Worm (Caenorhabditis elegans): ENCODE results near the gene elo-3.
A peak's percentile ranks its signal among the peaks of the same experiment; 100 is the strongest.

elo-3 gene

ce11 chrIV:7237668-7238214, at the start of gene elo-3:
Gene elo-3, plus strand, starts transcription at chrIV:7237718.
- TF ChIP-seq ztf-25 (GFP tag; IDR thresholded peaks at IDR 0.05) (no peak), him-1 (tag; optimal IDR thresholded peaks at IDR 0.05) (no peak), rcor-1 (GFP tag; IDR thresholded peaks at IDR 0.05) (no peak), zfh-2 (GFP tag; conservative IDR thresholded peaks at IDR 0.05) (no peak), F22D6.2 (tag; optimal IDR thresholded peaks at IDR 0.05) (no peak), sptf-2 (GFP tag; optimal IDR thresholded peaks at IDR 0.05) (no peak), repo-1 (tag; optimal IDR thresholded peaks at IDR 0.05) (no peak), somi-1 (GFP tag; optimal IDR thresholded peaks at IDR 0.05) (no peak), nfyb-1 (GFP tag; IDR thresholded peaks at IDR 0.05) (0 out of 2 replicates have a peak, but pooled peaks have one; percentile 26), die-1 (tag; optimal IDR thresholded peaks at IDR 0.05) (no peak), madf-8 (GFP tag; conservative IDR thresholded peaks at IDR 0.05) (no peak), F10E7.11 (tag; optimal IDR thresholded peaks at IDR 0.05) (no peak), lin-26 (GFP tag; IDR thresholded peaks at IDR 0.05) (no peak), madf-6 (GFP tag; IDR thresholded peaks at IDR 0.05) (no peak), nhr-80 (tag; optimal IDR thresholded peaks at IDR 0.05) (peak; percentile 83), xnd-1 (tag; optimal IDR thresholded peaks at IDR 0.05) (no peak), egl-18 (GFP tag; IDR thresholded peaks at IDR 0.05) (no peak), let-607 (tag; optimal IDR thresholded peaks at IDR 0.05) (peak in 1 of 2 experiments; percentile 3), hrde-1 (tag; optimal IDR thresholded peaks at IDR 0.05; ENCODE audit: borderline replicate concordance) (no peak), ceh-40 (GFP tag; IDR thresholded peaks at IDR 0.05) (no peak), T26A5.8 (tag; optimal IDR thresholded peaks at IDR 0.05) (no peak)

DNA sequence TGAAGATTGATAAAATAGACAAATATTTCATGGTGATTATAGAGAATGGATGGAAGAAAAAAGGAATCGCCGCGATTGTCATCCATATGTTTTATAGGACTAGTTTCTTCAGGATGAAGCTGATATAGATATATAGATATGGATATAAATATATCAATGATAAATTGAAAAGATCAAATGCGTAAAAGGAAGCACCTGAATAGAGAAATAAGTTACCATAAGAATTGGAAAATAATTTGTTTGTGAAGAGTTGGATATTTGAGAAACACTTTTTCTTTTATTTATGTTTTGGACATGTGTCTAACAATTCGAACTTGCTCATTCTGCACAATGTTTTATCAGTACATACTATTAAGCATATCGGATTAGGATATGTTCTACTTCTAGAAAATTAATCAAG, 49.5 kb upstream of the elo-3 start, which contains the start of gene C42D4.13:
TSS of gene C42D4.13 (minus strand) at position 101 of the 400 bp plus-strand sequence.
- TF ChIP-seq sea-2 (GFP tag; IDR thresholded peaks at IDR 0.05) = no peak
- TF ChIP-seq ceh-100 (GFP tag; IDR thresholded peaks at IDR 0.05) = no peak
- TF ChIP-seq attf-5 (GFP tag; optimal IDR thresholded peaks at IDR 0.05) = no peak
- TF ChIP-seq ama-1 (optimal IDR thresholded peaks at IDR 0.05) = no peak
- TF ChIP-seq ama-1 (GFP tag; optimal IDR thresholded peaks at IDR 0.05) = no peak
- no peak for TF ChIP-seq mcd-1 (GFP tag; IDR thresholded peaks at IDR 0.05)
- no peak for TF ChIP-seq F10E7.11 (tag; optimal IDR thresholded peaks at IDR 0.05)
- TF ChIP-seq ceh-27 (GFP tag; optimal IDR thresholded peaks at IDR 0.05) = no peak
- no peak for TF ChIP-seq ceh-91 (GFP tag; IDR thresholded peaks at IDR 0.05)
- TF ChIP-seq tbx-9 (tag; optimal IDR thresholded peaks at IDR 0.05; ENCODE audit: borderline replicate concordance) = no peak

DNA sequence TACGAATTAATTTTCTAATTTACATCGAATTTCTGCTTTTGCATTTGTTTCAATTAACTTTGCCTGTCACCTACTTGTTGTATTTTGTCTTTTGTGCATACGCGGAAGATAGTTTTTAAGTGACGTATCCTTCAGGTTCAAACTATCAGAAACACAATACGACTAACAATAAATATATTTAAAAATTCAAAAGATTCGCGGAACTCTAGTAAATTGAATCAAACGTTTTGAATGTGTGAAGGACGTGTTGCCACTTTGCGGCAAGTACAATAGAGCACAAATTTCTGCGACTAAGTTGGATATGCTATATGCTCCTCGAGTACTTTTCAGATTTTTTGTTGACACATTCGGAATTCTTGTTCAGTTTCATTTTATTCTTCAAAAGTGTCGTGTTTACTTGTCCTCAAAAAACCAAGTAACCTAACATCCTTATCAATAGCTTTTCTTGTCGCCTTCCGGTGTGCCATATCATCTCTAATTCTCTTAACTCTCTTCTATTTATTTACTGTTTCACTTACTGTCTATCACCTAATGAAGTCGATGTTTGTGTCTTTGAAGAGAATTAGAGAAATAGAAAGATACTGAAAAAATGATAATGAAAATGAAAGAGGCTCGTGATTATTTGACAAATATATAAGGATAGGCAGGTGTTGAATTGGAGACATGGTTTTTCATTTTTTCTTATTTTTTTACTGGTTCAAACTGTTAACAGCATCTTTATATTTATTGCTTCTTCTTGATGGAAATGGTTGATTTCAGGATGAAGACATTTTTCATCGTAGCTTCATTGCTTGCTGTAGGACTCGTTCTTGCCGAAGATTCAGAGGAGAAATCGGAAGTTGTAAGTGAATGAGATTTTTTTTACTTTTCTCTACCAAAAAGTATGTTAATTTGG, 48.7 kb upstream of the elo-3 start, which contains the start of gene srlf-7:
TSS of gene srlf-7 (plus strand) at position 760 of the 895 bp plus-strand sequence.
- TF ChIP-seq nhr-179 (tag; optimal IDR thresholded peaks at IDR 0.05) (no peak), tbp1 (GFP tag; optimal IDR thresholded peaks at IDR 0.05) (peak; percentile 53), pbrm-1 (GFP tag; IDR thresholded peaks at IDR 0.05) (no peak), ztf-26 (tag; optimal IDR thresholded peaks at IDR 0.05) (peak; percentile 31), attf-5 (GFP tag; optimal IDR thresholded peaks at IDR 0.05) (peak; percentile 51), aptf-2 (GFP tag; conservative IDR thresholded peaks at IDR 0.05) (no peak), hmg-1.2 (GFP tag; IDR thresholded peaks at IDR 0.05) (peak; percentile 42; the same call in 1 of the 2 replicates), dox-1 (GFP tag; IDR thresholded peaks at IDR 0.05) (peak; percentile 54; the same call in 1 of the 2 replicates), madf-10 (tag; optimal IDR thresholded peaks at IDR 0.05) (peak; percentile 13), let-607 (tag; optimal IDR thresholded peaks at IDR 0.05) (peak; percentile 27 to 65), nhr-80 (tag; optimal IDR thresholded peaks at IDR 0.05) (peak; percentile 96), nfya-1 (tag; optimal IDR thresholded peaks at IDR 0.05; ENCODE audit: borderline replicate concordance, insufficient read depth) (no peak), hlh-26 (GFP tag; conservative IDR thresholded peaks at IDR 0.05) (no peak), egl-44 (GFP tag; IDR thresholded peaks at IDR 0.05) (0 out of 2 replicates have a peak, but pooled peaks have one; percentile 22), ets-4 (GFP tag; optimal IDR thresholded peaks at IDR 0.05) (peak; percentile 70), dpff-1 (tag; optimal IDR thresholded peaks at IDR 0.05) (no peak), ZK185.1 (tag; optimal IDR thresholded peaks at IDR 0.05; ENCODE audit: poor library complexity, severe bottlenecking) (peak; percentile 7), atf-7 (tag; optimal IDR thresholded peaks at IDR 0.05) (peak; percentile 66)
